Worm (Caenorhabditis elegans) whole organism, mixed stage, embryonic: Measurements from ENCODE around the gene asb-1.

ENCODE experiments used
- ces-1 ChIP-seq: fragments of 150-350 bp; optimal IDR thresholded peaks from 2 replicates; lab custom pipeline; 2014; ENCODE audit warnings: missing biosample characterization, missing genetic modification reagents, missing genetic modification characterization
- cnd-1 ChIP-seq: fragments of 200-800 bp; sonication (Bioruptor generic); optimal IDR thresholded peaks from 2 replicates; lab custom pipeline; 2018; ENCODE audit warnings: mild to moderate bottlenecking, missing genetic modification characterization, missing compliant biosample characterization
- elt-1 ChIP-seq: sonication (generic microtip); optimal IDR thresholded peaks from 2 replicates; lab custom pipeline; 2017; ENCODE audit warnings: missing genetic modification characterization, mild to moderate bottlenecking, missing compliant biosample characterization, antibody characterized with exemption, moderate library complexity, borderline replicate concordance; ENCODE audit not compliant: insufficient read depth
- lin-13 ChIP-seq: fragments of 150-350 bp; optimal IDR thresholded peaks from 2 replicates; lab custom pipeline; 2014; ENCODE audit warnings: missing biosample characterization, missing genetic modification characterization
- mls-2 ChIP-seq: sonication (generic microtip); optimal IDR thresholded peaks from 2 replicates; lab custom pipeline; 2016; ENCODE audit warnings: mild to moderate bottlenecking, missing genetic modification characterization, moderate library complexity, missing compliant biosample characterization
- nhr-237 ChIP-seq: fragments of 150-350 bp; optimal IDR thresholded peaks from 2 replicates; lab custom pipeline; 2014; ENCODE audit warnings: missing biosample characterization, missing genetic modification characterization
- nhr-28 ChIP-seq: fragments of 150-350 bp; optimal IDR thresholded peaks from 2 replicates; lab custom pipeline; 2014; ENCODE audit warnings: missing biosample characterization, missing genetic modification characterization
- nhr-76 ChIP-seq: sonication (generic microtip); optimal IDR thresholded peaks from 2 replicates; lab custom pipeline; 2017; ENCODE audit warnings: missing biosample characterization, missing genetic modification characterization
- pha-4 ChIP-seq: fragments of 150-350 bp; optimal IDR thresholded peaks from 2 replicates; lab custom pipeline; 2018; ENCODE audit warnings: missing biosample characterization, missing genetic modification reagents, missing genetic modification characterization
- sem-2 ChIP-seq: fragments of 200-800 bp; sonication (Bioruptor generic); optimal IDR thresholded peaks from 2 replicates; lab custom pipeline; 2018; ENCODE audit warnings: mild to moderate bottlenecking, missing genetic modification characterization, missing compliant biosample characterization
- snpc-4 ChIP-seq: fragments of 150-350 bp; optimal IDR thresholded peaks from 2 replicates; lab custom pipeline; 2014; ENCODE audit warnings: missing biosample characterization, missing genetic modification characterization
- unc-39 ChIP-seq: fragments of 150-350 bp; optimal IDR thresholded peaks from 2 replicates; lab custom pipeline; 2014; ENCODE audit warnings: missing biosample characterization, missing genetic modification characterization
- unc-62 ChIP-seq: fragments of 150-350 bp; optimal IDR thresholded peaks from 2 replicates; lab custom pipeline; 2014; ENCODE audit warnings: missing biosample characterization, missing genetic modification reagents, missing genetic modification characterization

DNA sequence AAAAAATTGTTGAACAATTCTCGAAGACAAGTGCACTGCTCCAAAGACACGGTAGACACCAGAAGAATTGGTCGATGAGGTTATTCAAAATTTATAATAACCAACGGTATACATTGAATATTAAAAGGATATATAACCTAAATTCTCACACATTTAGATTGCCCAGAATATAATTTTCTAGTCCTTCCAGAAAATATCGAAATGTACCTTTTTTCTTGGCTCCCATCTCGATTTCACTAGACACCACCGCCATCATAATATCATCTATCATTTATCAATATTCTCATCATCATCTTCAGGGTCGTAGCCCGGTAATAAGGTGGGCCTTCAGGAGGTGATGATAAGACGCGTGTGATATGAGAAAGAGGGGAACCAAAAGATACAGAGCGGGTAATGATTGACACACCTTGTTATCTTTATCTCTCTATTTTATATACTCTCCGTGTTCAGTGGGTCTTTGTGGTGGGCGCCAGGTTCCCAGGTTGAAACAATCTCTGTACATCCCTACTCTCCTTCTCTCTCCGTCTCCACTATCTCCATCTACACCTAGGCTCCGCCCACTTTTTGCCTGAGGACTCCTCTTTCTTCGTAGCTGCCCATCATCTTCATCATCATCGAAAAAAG lies 4.6 kb upstream of the asb-1 start, which contains the start of gene mab-21:
- no peak for TF ChIP-seq unc-39 (tag; lab: Kevin White, UChicago)
- TF ChIP-seq nhr-28 (tag; lab: Kevin White, UChicago), result no peak
- TF ChIP-seq cnd-1 (tag; lab: Kevin White, UChicago), result no peak
- peak; percentile 29 for TF ChIP-seq elt-1 (tag; lab: Kevin White, UChicago)
- no peak for TF ChIP-seq nhr-76
- peak; percentile 63 for TF ChIP-seq unc-62 (GFP tag; lab: Kevin White, UChicago)
- no peak for TF ChIP-seq mls-2 (tag; lab: Kevin White, UChicago)
- TF ChIP-seq nhr-237, result no peak
- no peak for TF ChIP-seq ces-1 (GFP tag; lab: Kevin White, UChicago)
- no peak for TF ChIP-seq snpc-4
- no peak for TF ChIP-seq lin-13 (tag; lab: Kevin White, UChicago)
- TF ChIP-seq pha-4 (tag; lab: Kevin White, UChicago), result no peak
- no peak for TF ChIP-seq sem-2
